Worm (Caenorhabditis elegans) whole organism, mixed stage, embryonic: ENCODE data around the gene K03H1.7.

Source experiments
- M03D4.4 ChIP-seq: sonication (generic microtip); optimal IDR thresholded peaks from 2 replicates; lab custom pipeline; 2017; ENCODE audit warnings: mild to moderate bottlenecking, missing genetic modification characterization, missing compliant biosample characterization
- bed-3 ChIP-seq: fragments of 200-800 bp; sonication (Bioruptor generic); optimal IDR thresholded peaks from 3 replicates; lab custom pipeline; 2018; ENCODE audit warnings: mild to moderate bottlenecking, missing genetic modification characterization, moderate library complexity, missing compliant biosample characterization
- blmp-1 ChIP-seq: fragments of 150-350 bp; optimal IDR thresholded peaks from 2 replicates; lab custom pipeline; 2014; ENCODE audit warnings: missing biosample characterization, missing genetic modification characterization
- ceh-39 ChIP-seq: fragments of 150-350 bp; optimal IDR thresholded peaks from 2 replicates; lab custom pipeline; 2014; ENCODE audit warnings: missing biosample characterization, missing genetic modification characterization
- ceh-83 ChIP-seq: fragments of 200-800 bp; sonication (Bioruptor generic); optimal IDR thresholded peaks from 2 replicates; lab custom pipeline; 2018; ENCODE audit warnings: mild to moderate bottlenecking, missing genetic modification characterization, missing compliant biosample characterization
- ces-1 ChIP-seq: fragments of 150-350 bp; optimal IDR thresholded peaks from 2 replicates; lab custom pipeline; 2014; ENCODE audit warnings: missing biosample characterization, missing genetic modification reagents, missing genetic modification characterization
- drap-1 ChIP-seq: fragments of 200-800 bp; sonication (Bioruptor generic); optimal IDR thresholded peaks from 3 replicates; lab custom pipeline; 2018; ENCODE audit warnings: mild to moderate bottlenecking, missing genetic modification characterization, missing compliant biosample characterization
- elt-1 ChIP-seq: sonication (generic microtip); optimal IDR thresholded peaks from 2 replicates; lab custom pipeline; 2017; ENCODE audit warnings: missing genetic modification characterization, mild to moderate bottlenecking, missing compliant biosample characterization, antibody characterized with exemption, moderate library complexity, borderline replicate concordance; ENCODE audit not compliant: insufficient read depth
- elt-3 ChIP-seq: fragments of 150-350 bp; optimal IDR thresholded peaks from 2 replicates; lab custom pipeline; 2014; ENCODE audit warnings: missing biosample characterization, missing genetic modification characterization
- flh-1 ChIP-seq: fragments of 200-800 bp; sonication (Bioruptor generic); optimal IDR thresholded peaks from 2 replicates; lab custom pipeline; 2018; ENCODE audit warnings: mild to moderate bottlenecking, missing genetic modification characterization, moderate library complexity, missing compliant biosample characterization
- ham-2 ChIP-seq: fragments of 200-800 bp; sonication (Bioruptor generic); optimal IDR thresholded peaks from 2 replicates; lab custom pipeline; 2018; ENCODE audit warnings: mild to moderate bottlenecking, missing genetic modification characterization, missing compliant biosample characterization
- hlh-1 ChIP-seq: fragments of 150-350 bp; optimal IDR thresholded peaks from 2 replicates; lab custom pipeline; 2014; ENCODE audit warnings: missing biosample characterization, missing genetic modification reagents, missing genetic modification characterization
- lin-13 ChIP-seq: fragments of 150-350 bp; optimal IDR thresholded peaks from 2 replicates; lab custom pipeline; 2014; ENCODE audit warnings: missing biosample characterization, missing genetic modification characterization
- lsy-2 ChIP-seq: fragments of 150-350 bp; optimal IDR thresholded peaks from 2 replicates; lab custom pipeline; 2014; ENCODE audit warnings: missing biosample characterization, missing genetic modification characterization
- mab-5 ChIP-seq: fragments of 150-350 bp; optimal IDR thresholded peaks from 2 replicates; lab custom pipeline; 2014; ENCODE audit warnings: missing biosample characterization, missing genetic modification characterization
- mep-1 ChIP-seq: fragments of 150-350 bp; optimal IDR thresholded peaks from 2 replicates; lab custom pipeline; 2017; ENCODE audit warnings: missing biosample characterization, missing genetic modification reagents, missing genetic modification characterization, inconsistent platforms
- mls-2 ChIP-seq: sonication (generic microtip); optimal IDR thresholded peaks from 2 replicates; lab custom pipeline; 2016; ENCODE audit warnings: mild to moderate bottlenecking, missing genetic modification characterization, moderate library complexity, missing compliant biosample characterization
- nhr-12 ChIP-seq: fragments of 150-350 bp; optimal IDR thresholded peaks from 2 replicates; lab custom pipeline; 2014; ENCODE audit warnings: missing biosample characterization, missing genetic modification characterization
- nhr-2 ChIP-seq: fragments of 150-350 bp; optimal IDR thresholded peaks from 2 replicates; lab custom pipeline; 2014; ENCODE audit warnings: missing biosample characterization, missing genetic modification characterization
- nhr-237 ChIP-seq: fragments of 150-350 bp; optimal IDR thresholded peaks from 2 replicates; lab custom pipeline; 2014; ENCODE audit warnings: missing biosample characterization, missing genetic modification characterization
- nhr-28 ChIP-seq: fragments of 150-350 bp; optimal IDR thresholded peaks from 2 replicates; lab custom pipeline; 2014; ENCODE audit warnings: missing biosample characterization, missing genetic modification characterization
- nhr-76 ChIP-seq: sonication (generic microtip); optimal IDR thresholded peaks from 2 replicates; lab custom pipeline; 2017; ENCODE audit warnings: missing biosample characterization, missing genetic modification characterization
- sem-2 ChIP-seq: fragments of 200-800 bp; sonication (Bioruptor generic); optimal IDR thresholded peaks from 2 replicates; lab custom pipeline; 2018; ENCODE audit warnings: mild to moderate bottlenecking, missing genetic modification characterization, missing compliant biosample characterization
- snpc-4 ChIP-seq: fragments of 150-350 bp; optimal IDR thresholded peaks from 2 replicates; lab custom pipeline; 2014; ENCODE audit warnings: missing biosample characterization, missing genetic modification characterization
- sptf-1 ChIP-seq: sonication (generic microtip); optimal IDR thresholded peaks from 2 replicates; lab custom pipeline; 2017; ENCODE audit warnings: mild to moderate bottlenecking, missing genetic modification characterization, moderate library complexity, missing compliant biosample characterization
- tbx-8 ChIP-seq: fragments of 200-800 bp; sonication (Bioruptor generic); optimal IDR thresholded peaks from 2 replicates; lab custom pipeline; 2018; ENCODE audit warnings: mild to moderate bottlenecking, missing genetic modification characterization, moderate library complexity, missing compliant biosample characterization
- unc-120 ChIP-seq: sonication (generic microtip); optimal IDR thresholded peaks from 2 replicates; lab custom pipeline; 2017; ENCODE audit warnings: missing genetic modification characterization, missing compliant biosample characterization; ENCODE audit not compliant: poor library complexity, severe bottlenecking
- unc-39 ChIP-seq: fragments of 150-350 bp; optimal IDR thresholded peaks from 2 replicates; lab custom pipeline; 2014; ENCODE audit warnings: missing biosample characterization, missing genetic modification characterization
- unc-62 ChIP-seq: fragments of 150-350 bp; optimal IDR thresholded peaks from 2 replicates; lab custom pipeline; 2014; ENCODE audit warnings: missing biosample characterization, missing genetic modification reagents, missing genetic modification characterization
- zip-8 ChIP-seq: fragments of 150-350 bp; optimal IDR thresholded peaks from 2 replicates; lab custom pipeline; 2014; ENCODE audit warnings: missing biosample characterization, missing genetic modification characterization
- ztf-11 ChIP-seq: fragments of 150-350 bp; optimal IDR thresholded peaks from 2 replicates; lab custom pipeline; 2014; ENCODE audit warnings: missing biosample characterization, missing genetic modification characterization

K03H1.7 gene

DNA sequence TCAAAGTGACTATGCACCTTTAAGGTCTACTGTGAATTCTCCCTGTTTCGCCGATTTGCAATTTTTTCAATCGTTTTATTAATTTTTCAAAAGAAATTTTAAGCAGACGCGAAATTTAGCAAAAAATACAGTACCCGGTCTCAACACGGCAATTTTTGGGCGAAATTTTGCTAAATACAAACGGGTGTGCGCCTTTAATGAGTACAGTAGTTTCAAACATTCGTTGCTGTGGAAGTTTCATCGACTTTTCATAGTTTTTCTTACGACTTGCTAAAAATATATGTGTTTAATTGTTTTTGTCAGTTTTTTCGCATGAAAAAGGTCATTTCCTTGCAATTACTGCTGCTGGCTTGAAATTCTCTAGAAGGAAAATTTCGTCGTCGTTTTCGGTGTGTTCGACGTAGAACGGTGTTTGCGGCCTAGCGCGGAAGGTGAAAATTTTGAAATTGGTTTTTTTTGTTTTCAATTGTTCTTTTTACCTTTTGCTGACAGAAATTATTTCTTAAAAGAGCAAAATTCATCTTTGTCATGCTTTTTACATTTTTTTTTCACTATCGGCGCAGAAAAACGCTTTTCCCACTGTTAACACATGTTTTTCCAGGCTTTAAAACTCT, at the start of gene K03H1.7:
Gene K03H1.7, plus strand, starts transcription at position 600 of the 614 bp plus-strand sequence.
- TF ChIP-seq elt-3 (tag; lab: Kevin White, UChicago) (no peak), drap-1 (GFP tag; lab: Kevin White, UChicago) (no peak), unc-62 (GFP tag; lab: Kevin White, UChicago) (no peak), zip-8 (tag; lab: Kevin White, UChicago) (no peak), lin-13 (tag; lab: Kevin White, UChicago) (no peak), ceh-39 (tag; lab: Kevin White, UChicago) (no peak), sem-2 (GFP tag; lab: Kevin White, UChicago) (no peak), nhr-2 (tag; lab: Kevin White, UChicago) (no peak), blmp-1 (tag; lab: Kevin White, UChicago) (no peak), bed-3 (GFP tag; lab: Kevin White, UChicago) (no peak), nhr-237 (no peak), ceh-83 (GFP tag; lab: Kevin White, UChicago) (no peak), tbx-8 (GFP tag; lab: Kevin White, UChicago) (no peak), sptf-1 (no peak), hlh-1 (tag; lab: Kevin White, UChicago) (no peak), nhr-76 (tag; lab: Kevin White, UChicago) (no peak)

ce11 chrIII:9899720-9900119, 47.5 kb upstream of the K03H1.7 start:
- TF ChIP-seq blmp-1 (tag; lab: Kevin White, UChicago) (no peak), M03D4.4 (tag; lab: Kevin White, UChicago) (no peak), bed-3 (GFP tag; lab: Kevin White, UChicago) (no peak), nhr-12 (tag; lab: Kevin White, UChicago) (no peak), drap-1 (GFP tag; lab: Kevin White, UChicago) (no peak), zip-8 (tag; lab: Kevin White, UChicago) (no peak), unc-39 (tag; lab: Kevin White, UChicago) (no peak), flh-1 (GFP tag; lab: Kevin White, UChicago) (no peak)

ce11 chrIII:9903694-9904292, 43.4 kb upstream of the K03H1.7 start:
- no peak for TF ChIP-seq lsy-2 (tag; lab: Kevin White, UChicago)
- no peak for TF ChIP-seq mls-2
- no peak for TF ChIP-seq sptf-1
- TF ChIP-seq ham-2 (GFP tag; lab: Kevin White, UChicago), result no peak
- TF ChIP-seq zip-8 (tag; lab: Kevin White, UChicago), result no peak
- TF ChIP-seq ztf-11, result no peak
- no peak for TF ChIP-seq hlh-1 (tag; lab: Kevin White, UChicago)
- TF ChIP-seq nhr-76 (tag; lab: Kevin White, UChicago), result no peak

ce11 chrIII:9905307-9905706, 41.9 kb upstream of the K03H1.7 start:
- TF ChIP-seq snpc-4 (no peak), ces-1 (GFP tag; lab: Kevin White, UChicago) (peak; percentile 81), ceh-39 (tag; lab: Kevin White, UChicago) (no peak), mab-5 (tag; lab: Kevin White, UChicago) (no peak), ztf-11 (no peak), elt-1 (tag; lab: Kevin White, UChicago) (no peak)
- TF ChIP-seq, all 35 proteins: peak for 1

- TF ChIP-seq mep-1 (tag; lab: Kevin White, UChicago), result no peak
- no peak for TF ChIP-seq hlh-1 (tag; lab: Kevin White, UChicago)
- no peak for TF ChIP-seq lsy-2 (tag; lab: Kevin White, UChicago)
- no peak for TF ChIP-seq drap-1 (GFP tag; lab: Kevin White, UChicago)
- TF ChIP-seq ceh-39 (tag; lab: Kevin White, UChicago), result no peak
- no peak for TF ChIP-seq zip-8 (tag; lab: Kevin White, UChicago)
- TF ChIP-seq nhr-12 (tag; lab: Kevin White, UChicago), result no peak
- no peak for TF ChIP-seq sptf-1
- TF ChIP-seq lin-13 (tag; lab: Kevin White, UChicago), result no peak
- TF ChIP-seq nhr-28 (tag; lab: Kevin White, UChicago), result no peak
- TF ChIP-seq unc-120, result no peak
- TF ChIP-seq ceh-83 (GFP tag; lab: Kevin White, UChicago), result no peak
- TF ChIP-seq, all 35 proteins: peak for 0
Measured at ce11 chrIII:9907574-9907973, 39.6 kb upstream of the K03H1.7 start.
